Worm (Caenorhabditis elegans) whole organism, mixed stage, embryonic: ENCODE data around the gene fbxb-52.

Experiments
- M03D4.4 ChIP-seq: sonication (generic microtip); optimal IDR thresholded peaks from 2 replicates; lab custom pipeline; 2017; ENCODE audit warnings: mild to moderate bottlenecking, missing genetic modification characterization, missing compliant biosample characterization
- bed-3 ChIP-seq: fragments of 200-800 bp; sonication (Bioruptor generic); optimal IDR thresholded peaks from 3 replicates; lab custom pipeline; 2018; ENCODE audit warnings: mild to moderate bottlenecking, missing genetic modification characterization, moderate library complexity, missing compliant biosample characterization
- blmp-1 ChIP-seq: fragments of 150-350 bp; optimal IDR thresholded peaks from 2 replicates; lab custom pipeline; 2014; ENCODE audit warnings: missing biosample characterization, missing genetic modification characterization
- ceh-39 ChIP-seq: fragments of 150-350 bp; optimal IDR thresholded peaks from 2 replicates; lab custom pipeline; 2014; ENCODE audit warnings: missing biosample characterization, missing genetic modification characterization
- ceh-43 ChIP-seq: fragments of 200-800 bp; sonication (Bioruptor generic); optimal IDR thresholded peaks from 2 replicates; lab custom pipeline; 2018; ENCODE audit warnings: mild to moderate bottlenecking, missing genetic modification characterization, moderate library complexity, missing compliant biosample characterization
- ceh-83 ChIP-seq: fragments of 200-800 bp; sonication (Bioruptor generic); optimal IDR thresholded peaks from 2 replicates; lab custom pipeline; 2018; ENCODE audit warnings: mild to moderate bottlenecking, missing genetic modification characterization, missing compliant biosample characterization
- cnd-1 ChIP-seq: fragments of 200-800 bp; sonication (Bioruptor generic); optimal IDR thresholded peaks from 2 replicates; lab custom pipeline; 2018; ENCODE audit warnings: mild to moderate bottlenecking, missing genetic modification characterization, missing compliant biosample characterization
- drap-1 ChIP-seq: fragments of 200-800 bp; sonication (Bioruptor generic); optimal IDR thresholded peaks from 3 replicates; lab custom pipeline; 2018; ENCODE audit warnings: mild to moderate bottlenecking, missing genetic modification characterization, missing compliant biosample characterization
- elt-1 ChIP-seq: sonication (generic microtip); optimal IDR thresholded peaks from 2 replicates; lab custom pipeline; 2017; ENCODE audit warnings: missing genetic modification characterization, mild to moderate bottlenecking, missing compliant biosample characterization, antibody characterized with exemption, moderate library complexity, borderline replicate concordance; ENCODE audit not compliant: insufficient read depth
- elt-3 ChIP-seq: fragments of 150-350 bp; optimal IDR thresholded peaks from 2 replicates; lab custom pipeline; 2014; ENCODE audit warnings: missing biosample characterization, missing genetic modification characterization
- flh-1 ChIP-seq: fragments of 200-800 bp; sonication (Bioruptor generic); optimal IDR thresholded peaks from 2 replicates; lab custom pipeline; 2018; ENCODE audit warnings: mild to moderate bottlenecking, missing genetic modification characterization, moderate library complexity, missing compliant biosample characterization
- ham-2 ChIP-seq: fragments of 200-800 bp; sonication (Bioruptor generic); optimal IDR thresholded peaks from 2 replicates; lab custom pipeline; 2018; ENCODE audit warnings: mild to moderate bottlenecking, missing genetic modification characterization, missing compliant biosample characterization
- hlh-1 ChIP-seq: fragments of 150-350 bp; optimal IDR thresholded peaks from 2 replicates; lab custom pipeline; 2014; ENCODE audit warnings: missing biosample characterization, missing genetic modification reagents, missing genetic modification characterization
- lin-13 ChIP-seq: fragments of 150-350 bp; optimal IDR thresholded peaks from 2 replicates; lab custom pipeline; 2014; ENCODE audit warnings: missing biosample characterization, missing genetic modification characterization
- lin-32 ChIP-seq: fragments of 200-800 bp; sonication (Bioruptor generic); optimal IDR thresholded peaks from 2 replicates; lab custom pipeline; 2018; ENCODE audit warnings: mild to moderate bottlenecking, missing genetic modification characterization, missing compliant biosample characterization
- lsy-2 ChIP-seq: fragments of 150-350 bp; optimal IDR thresholded peaks from 2 replicates; lab custom pipeline; 2014; ENCODE audit warnings: missing biosample characterization, missing genetic modification characterization
- mab-5 ChIP-seq: fragments of 150-350 bp; optimal IDR thresholded peaks from 2 replicates; lab custom pipeline; 2014; ENCODE audit warnings: missing biosample characterization, missing genetic modification characterization
- mep-1 ChIP-seq: fragments of 150-350 bp; optimal IDR thresholded peaks from 2 replicates; lab custom pipeline; 2017; ENCODE audit warnings: missing biosample characterization, missing genetic modification reagents, missing genetic modification characterization, inconsistent platforms
- mls-2 ChIP-seq: sonication (generic microtip); optimal IDR thresholded peaks from 2 replicates; lab custom pipeline; 2016; ENCODE audit warnings: mild to moderate bottlenecking, missing genetic modification characterization, moderate library complexity, missing compliant biosample characterization
- nhr-12 ChIP-seq: fragments of 150-350 bp; optimal IDR thresholded peaks from 2 replicates; lab custom pipeline; 2014; ENCODE audit warnings: missing biosample characterization, missing genetic modification characterization
- nhr-2 ChIP-seq: fragments of 150-350 bp; optimal IDR thresholded peaks from 2 replicates; lab custom pipeline; 2014; ENCODE audit warnings: missing biosample characterization, missing genetic modification characterization
- nhr-237 ChIP-seq: fragments of 150-350 bp; optimal IDR thresholded peaks from 2 replicates; lab custom pipeline; 2014; ENCODE audit warnings: missing biosample characterization, missing genetic modification characterization
- nhr-28 ChIP-seq: fragments of 150-350 bp; optimal IDR thresholded peaks from 2 replicates; lab custom pipeline; 2014; ENCODE audit warnings: missing biosample characterization, missing genetic modification characterization
- pha-4 ChIP-seq: fragments of 150-350 bp; optimal IDR thresholded peaks from 2 replicates; lab custom pipeline; 2018; ENCODE audit warnings: missing biosample characterization, missing genetic modification reagents, missing genetic modification characterization
- sem-2 ChIP-seq: fragments of 200-800 bp; sonication (Bioruptor generic); optimal IDR thresholded peaks from 2 replicates; lab custom pipeline; 2018; ENCODE audit warnings: mild to moderate bottlenecking, missing genetic modification characterization, missing compliant biosample characterization
- sptf-1 ChIP-seq: sonication (generic microtip); optimal IDR thresholded peaks from 2 replicates; lab custom pipeline; 2017; ENCODE audit warnings: mild to moderate bottlenecking, missing genetic modification characterization, moderate library complexity, missing compliant biosample characterization
- tbx-8 ChIP-seq: fragments of 200-800 bp; sonication (Bioruptor generic); optimal IDR thresholded peaks from 2 replicates; lab custom pipeline; 2018; ENCODE audit warnings: mild to moderate bottlenecking, missing genetic modification characterization, moderate library complexity, missing compliant biosample characterization
- unc-62 ChIP-seq: fragments of 150-350 bp; optimal IDR thresholded peaks from 2 replicates; lab custom pipeline; 2014; ENCODE audit warnings: missing biosample characterization, missing genetic modification reagents, missing genetic modification characterization
- zip-8 ChIP-seq: fragments of 150-350 bp; optimal IDR thresholded peaks from 2 replicates; lab custom pipeline; 2014; ENCODE audit warnings: missing biosample characterization, missing genetic modification characterization
- ztf-11 ChIP-seq: fragments of 150-350 bp; optimal IDR thresholded peaks from 2 replicates; lab custom pipeline; 2014; ENCODE audit warnings: missing biosample characterization, missing genetic modification characterization

Gene fbxb-52

DNA sequence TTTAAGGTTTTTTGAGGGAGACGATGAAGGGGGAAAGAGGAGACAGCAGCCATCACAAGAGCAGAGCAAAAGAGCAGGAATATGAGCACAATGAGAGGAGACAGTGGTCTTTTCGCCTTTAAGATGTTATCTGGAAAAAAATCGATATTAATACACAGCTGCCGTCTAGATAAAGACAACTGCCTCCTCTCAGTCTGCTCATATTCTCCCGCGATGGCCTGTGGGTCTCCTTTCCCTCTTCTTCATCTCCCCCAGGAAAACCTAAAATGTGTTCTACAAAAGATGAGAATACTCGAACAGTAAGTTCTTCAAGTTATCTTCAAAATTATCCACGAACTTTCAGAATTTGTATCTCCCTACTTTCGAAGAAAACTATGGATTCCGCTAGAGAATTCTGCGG lies at the start of gene fbxb-52, which contains the start of gene fbxb-51:
Gene fbxb-52 (minus strand): TSS at position 101 of the 400 bp plus-strand sequence.
Gene fbxb-51 (plus strand): TSS at position 212 of the 400 bp plus-strand sequence.
- no peak for TF ChIP-seq nhr-2 (tag; lab: Kevin White, UChicago)
- no peak for TF ChIP-seq bed-3 (GFP tag; lab: Kevin White, UChicago)
- no peak for TF ChIP-seq lin-32 (GFP tag; lab: Kevin White, UChicago)
- TF ChIP-seq pha-4 (tag; lab: Kevin White, UChicago), result no peak
- TF ChIP-seq M03D4.4 (tag; lab: Kevin White, UChicago), result no peak
- no peak for TF ChIP-seq sptf-1 (tag; lab: Kevin White, UChicago)
- no peak for TF ChIP-seq zip-8 (tag; lab: Kevin White, UChicago)
- no peak for TF ChIP-seq ceh-39 (tag; lab: Kevin White, UChicago)
- no peak for TF ChIP-seq sem-2
- no peak for TF ChIP-seq blmp-1 (tag; lab: Kevin White, UChicago)
- TF ChIP-seq nhr-237 (tag; lab: Kevin White, UChicago), result no peak
- no peak for TF ChIP-seq drap-1 (GFP tag; lab: Kevin White, UChicago)
- no peak for TF ChIP-seq unc-62

DNA sequence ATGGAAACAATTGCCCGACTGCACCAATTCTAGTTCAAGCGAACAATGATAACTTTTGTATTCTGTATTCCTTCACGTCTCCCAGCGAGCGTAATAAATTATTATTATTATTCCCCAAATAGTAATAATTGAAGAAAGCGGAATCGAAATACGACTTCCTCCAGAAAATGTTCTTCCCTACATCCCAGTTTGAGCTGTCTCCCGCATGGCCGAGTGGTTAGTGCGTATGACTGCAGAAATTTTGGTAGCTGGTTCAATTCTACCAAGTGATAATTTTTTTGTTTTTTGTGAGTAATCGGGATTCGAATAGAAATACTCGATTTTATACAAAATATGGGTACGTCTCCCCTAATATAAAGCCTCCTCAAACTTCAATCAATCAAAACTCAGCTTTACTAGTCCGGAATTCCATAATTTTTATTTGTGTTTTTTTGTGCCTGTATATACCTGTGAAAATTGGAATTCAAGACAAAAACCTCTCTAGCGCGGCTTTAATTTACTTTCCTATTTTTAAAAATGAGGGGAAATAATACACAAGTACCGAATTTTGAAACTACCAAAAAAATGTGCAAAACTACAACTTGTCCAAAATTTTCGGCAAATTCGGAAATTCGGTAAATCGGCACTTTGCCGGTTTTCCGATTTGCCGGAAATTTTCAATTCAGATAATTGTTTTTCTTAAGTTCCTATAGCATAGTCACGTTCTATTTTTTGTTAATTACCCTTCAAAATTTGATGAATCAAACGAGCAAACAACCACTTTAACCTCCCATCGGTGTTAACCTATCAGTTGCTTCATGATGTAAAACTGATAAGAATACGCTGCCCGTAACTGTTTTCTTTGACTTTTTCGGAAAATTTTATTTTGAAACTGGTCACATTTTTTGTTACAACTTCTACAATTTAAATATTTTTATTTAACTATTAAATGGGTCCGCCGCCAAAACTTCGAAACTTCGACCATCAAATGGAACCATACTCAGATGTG lies 47.0 kb upstream of the fbxb-52 start, which contains the start of gene bath-46:
Gene bath-46 (plus strand): TSS at position 806 of the 988 bp plus-strand sequence.
- TF ChIP-seq ham-2 (no peak), mep-1 (no peak), tbx-8 (GFP tag; lab: Kevin White, UChicago) (no peak)

DNA sequence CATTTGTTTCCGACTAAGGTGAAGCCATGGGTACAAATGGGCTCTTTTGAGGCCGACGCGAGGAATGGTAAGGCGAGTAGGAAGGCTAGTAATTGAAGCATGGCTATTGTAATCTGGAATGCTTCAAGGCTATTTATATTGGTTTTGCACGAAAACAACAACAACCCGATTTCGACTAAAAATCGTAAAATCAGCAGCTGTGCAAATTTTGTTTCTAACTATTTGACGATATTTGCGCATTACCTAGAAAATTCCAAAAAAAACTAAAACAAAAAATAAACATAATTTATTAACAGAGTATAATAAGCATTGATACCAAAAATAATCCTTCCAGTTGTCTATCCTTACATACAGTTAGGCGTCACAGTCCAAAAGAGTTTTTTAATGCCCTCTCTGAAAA lies 44.7 kb upstream of the fbxb-52 start, which contains the start of gene clec-20:
Gene clec-20 (minus strand): TSS at position 101 of the 400 bp plus-strand sequence.
- TF ChIP-seq nhr-12, result no peak
- no peak for TF ChIP-seq nhr-28 (tag; lab: Kevin White, UChicago)
- TF ChIP-seq hlh-1, result no peak
- no peak for TF ChIP-seq mls-2 (tag; lab: Kevin White, UChicago)
- no peak for TF ChIP-seq ceh-83 (GFP tag; lab: Kevin White, UChicago)
- TF ChIP-seq nhr-237 (tag; lab: Kevin White, UChicago), result no peak
- TF ChIP-seq ceh-39 (tag; lab: Kevin White, UChicago), result no peak

DNA sequence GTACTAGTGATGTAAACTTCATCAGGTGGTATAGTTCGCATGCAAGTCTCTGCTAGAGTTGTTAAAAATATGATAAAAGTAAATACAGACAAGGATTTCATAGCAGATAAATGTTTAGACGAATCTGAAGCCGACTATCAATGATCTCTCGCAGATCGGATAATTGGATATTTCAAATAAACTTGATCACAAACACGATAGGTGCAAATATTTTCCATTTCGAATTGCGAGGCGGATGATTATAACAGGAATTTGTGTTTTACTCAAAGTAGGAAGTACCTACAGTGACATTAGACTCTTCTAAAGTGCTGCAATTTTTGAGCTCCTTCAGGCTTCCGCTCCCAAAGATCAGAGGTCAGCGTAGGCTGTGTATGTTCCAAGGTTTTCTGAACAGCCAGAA lies 39.4 kb upstream of the fbxb-52 start, which contains the start of gene T07H3.7:
Gene T07H3.7 (minus strand): TSS at position 101 of the 400 bp plus-strand sequence.
- TF ChIP-seq elt-3 (tag; lab: Kevin White, UChicago), result no peak

DNA sequence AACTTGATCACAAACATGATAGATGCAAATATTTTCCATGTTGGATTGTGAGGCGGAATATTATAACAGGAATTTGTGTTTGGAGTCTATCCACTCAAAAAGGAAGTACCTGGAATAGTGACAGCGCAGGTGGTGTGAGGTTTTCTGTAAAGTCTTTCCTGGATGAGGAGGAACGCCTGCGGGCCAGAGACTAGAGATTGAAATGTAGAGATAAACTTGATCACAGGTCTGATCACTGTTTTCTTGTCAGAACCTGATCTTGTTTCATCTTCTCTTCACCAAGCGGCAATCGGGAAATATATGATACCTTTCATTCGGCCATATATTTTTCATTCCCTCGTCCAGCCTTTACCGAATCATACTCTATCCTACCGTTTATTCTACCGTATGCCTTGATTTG lies 35.9 kb upstream of the fbxb-52 start, which contains the start of gene T07H3.8:
Gene T07H3.8 (plus strand): TSS at position 301 of the 400 bp plus-strand sequence.
- TF ChIP-seq ham-2, result no peak
- TF ChIP-seq mep-1, result no peak
- TF ChIP-seq tbx-8 (GFP tag; lab: Kevin White, UChicago), result no peak
- no peak for TF ChIP-seq nhr-12

DNA sequence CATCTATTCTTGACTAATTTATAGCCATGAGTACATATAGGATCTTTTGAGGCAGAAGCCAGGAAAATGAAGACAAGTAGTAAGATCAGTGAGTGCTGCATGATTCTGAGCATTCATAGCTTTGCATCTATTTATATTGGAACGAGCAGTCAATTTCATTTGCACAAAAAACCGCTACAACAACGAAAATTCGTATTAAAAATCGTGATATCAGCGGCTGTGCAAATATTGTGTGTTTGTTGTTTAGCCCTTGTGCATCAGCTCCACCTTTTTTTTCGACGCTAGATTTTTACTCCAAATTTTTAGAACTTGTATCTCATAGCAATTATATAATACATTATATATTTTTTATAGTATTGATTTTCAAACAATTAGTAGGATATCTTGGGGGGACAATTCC lies 33.7 kb upstream of the fbxb-52 start, which contains the start of gene clec-21:
Gene clec-21 (minus strand): TSS at position 101 of the 400 bp plus-strand sequence.
- TF ChIP-seq ceh-43 (GFP tag; lab: Kevin White, UChicago) (no peak), lsy-2 (tag; lab: Kevin White, UChicago) (no peak), elt-3 (tag; lab: Kevin White, UChicago) (no peak), nhr-28 (tag; lab: Kevin White, UChicago) (no peak), pha-4 (tag; lab: Kevin White, UChicago) (no peak), elt-1 (tag; lab: Kevin White, UChicago) (no peak), sptf-1 (tag; lab: Kevin White, UChicago) (no peak), flh-1 (GFP tag; lab: Kevin White, UChicago) (no peak), blmp-1 (tag; lab: Kevin White, UChicago) (no peak), zip-8 (tag; lab: Kevin White, UChicago) (no peak), M03D4.4 (tag; lab: Kevin White, UChicago) (no peak), drap-1 (GFP tag; lab: Kevin White, UChicago) (no peak), nhr-237 (tag; lab: Kevin White, UChicago) (no peak), nhr-12 (no peak), lin-13 (tag; lab: Kevin White, UChicago) (no peak), ztf-11 (tag; lab: Kevin White, UChicago) (no peak), mab-5 (no peak), cnd-1 (tag; lab: Kevin White, UChicago) (no peak)
